Worm (Caenorhabditis elegans) whole organism, dauer: Measurements from ENCODE around the gene ZC250.5.

Experiments
- unc-62 ChIP-seq: sonication (generic microtip); optimal IDR thresholded peaks from 2 replicates; lab custom pipeline; 2017; ENCODE audit warnings: missing biosample characterization, missing genetic modification reagents, missing genetic modification characterization

The ZC250.5 gene

ce11 chrV:5851631-5852030 is 46.1 kb downstream of the ZC250.5 start:
- no peak for TF ChIP-seq unc-62 (GFP tag; lab: Kevin White, UChicago)

- TF ChIP-seq unc-62 (GFP tag; lab: Kevin White, UChicago): no peak
Measured at ce11 chrV:5852084-5852483, 46.5 kb downstream of the ZC250.5 start.
